Fruit fly (Drosophila melanogaster) Kc167 (cell line): Measurements from ENCODE around the gene CG16756.

ENCODE experiments used
- h ChIP-seq: fragments of >200 bp; optimal IDR thresholded peaks from 3 replicates; lab custom pipeline; 2018; ENCODE audit warnings: missing external identifiers
- psq ChIP-seq: fragments of >200 bp; optimal IDR thresholded peaks from 2 replicates; lab custom pipeline; 2017; ENCODE audit warnings: missing external identifiers

dm6 chrX:5417836-5418554, 9.3 kb upstream of the CG16756 start:
- TF ChIP-seq h (no peak), psq (lab: Kevin White, UChicago) (no peak)
